Worm (Caenorhabditis elegans) whole organism, L2 larva: ENCODE data around the gene chil-6.

Source experiments
- F13H6.1 ChIP-seq: sonication (generic microtip); optimal IDR thresholded peaks from 2 replicates; lab custom pipeline; 2016; ENCODE audit warnings: missing genetic modification characterization, missing compliant biosample characterization
- R02D3.7 ChIP-seq: fragments of 150-350 bp; optimal IDR thresholded peaks from 2 replicates; lab custom pipeline; 2014; ENCODE audit warnings: missing biosample characterization, missing genetic modification characterization
- Y55F3AM.14 ChIP-seq: fragments of 200-800 bp; sonication (Bioruptor generic); optimal IDR thresholded peaks from 2 replicates; lab custom pipeline; 2018; ENCODE audit warnings: mild to moderate bottlenecking, missing genetic modification characterization, missing compliant biosample characterization
- ZK546.5 ChIP-seq: sonication (generic microtip); optimal IDR thresholded peaks from 2 replicates; lab custom pipeline; 2017; ENCODE audit warnings: missing biosample characterization, missing genetic modification characterization
- alr-1 ChIP-seq: fragments of 150-350 bp; optimal IDR thresholded peaks from 2 replicates; lab custom pipeline; 2014; ENCODE audit warnings: missing biosample characterization, missing genetic modification characterization
- ama-1 ChIP-seq: fragments of 150-350 bp; optimal IDR thresholded peaks from 2 replicates; lab custom pipeline; 2018; ENCODE audit warnings: inconsistent platforms
- blmp-1 ChIP-seq: sonication (generic microtip); optimal IDR thresholded peaks from 2 replicates; lab custom pipeline; 2017; ENCODE audit warnings: missing genetic modification characterization, mild to moderate bottlenecking, missing compliant biosample characterization, antibody characterized with exemption, moderate library complexity; ENCODE audit not compliant: insufficient read depth
- ceh-16 ChIP-seq: fragments of 150-350 bp; optimal IDR thresholded peaks from 2 replicates; lab custom pipeline; 2014; ENCODE audit warnings: missing biosample characterization, missing genetic modification characterization
- ceh-82 ChIP-seq: fragments of 150-350 bp; optimal IDR thresholded peaks from 2 replicates; lab custom pipeline; 2014; ENCODE audit warnings: missing biosample characterization, missing genetic modification characterization
- crh-2 ChIP-seq: sonication (generic microtip); optimal IDR thresholded peaks from 2 replicates; lab custom pipeline; 2017; ENCODE audit warnings: missing biosample characterization, missing genetic modification characterization
- dmd-4 ChIP-seq: sonication (generic microtip); optimal IDR thresholded peaks from 2 replicates; lab custom pipeline; 2017; ENCODE audit warnings: missing biosample characterization, missing genetic modification characterization
- egl-27 ChIP-seq: sonication (generic microtip); optimal IDR thresholded peaks from 3 replicates; lab custom pipeline; 2017; ENCODE audit warnings: missing biosample characterization, missing genetic modification reagents, missing genetic modification characterization
- elt-3 ChIP-seq: sonication (generic microtip); optimal IDR thresholded peaks from 2 replicates; lab custom pipeline; 2017; ENCODE audit warnings: missing biosample characterization, missing genetic modification characterization
- gmeb-1 ChIP-seq: fragments of 150-350 bp; optimal IDR thresholded peaks from 2 replicates; lab custom pipeline; 2014; ENCODE audit warnings: missing biosample characterization, missing genetic modification characterization
- lin-11 ChIP-seq: fragments of 150-350 bp; sonication (generic microtip); optimal IDR thresholded peaks from 2 replicates; lab custom pipeline; 2014; ENCODE audit warnings: missing biosample characterization, missing genetic modification characterization, inconsistent platforms, mixed read lengths
- lsy-2 ChIP-seq, 2 experiments: fragments of 150-350 bp in 1 of 2; sonication (generic microtip) in 1 of 2; optimal IDR thresholded peaks; 2 replicates each; lab custom pipeline; 2014 to 2017; ENCODE audit warnings: missing biosample characterization in 2 of 2, missing genetic modification characterization in 2 of 2
- mbf-1 ChIP-seq: sonication (generic microtip); optimal IDR thresholded peaks from 2 replicates; lab custom pipeline; 2017; ENCODE audit warnings: missing biosample characterization, missing genetic modification characterization
- mdl-1 ChIP-seq, 2 experiments: fragments of 150-350 bp in 1 of 2; sonication (generic microtip) in 1 of 2; optimal IDR thresholded peaks; 2 replicates each; lab custom pipeline; 2017; ENCODE audit warnings: missing biosample characterization in 2 of 2, missing genetic modification characterization in 2 of 2
- nhr-10 ChIP-seq: sonication (generic microtip); optimal IDR thresholded peaks from 2 replicates; lab custom pipeline; 2017; ENCODE audit warnings: missing biosample characterization, missing genetic modification characterization
- nhr-11 ChIP-seq: fragments of 150-350 bp; optimal IDR thresholded peaks from 2 replicates; lab custom pipeline; 2014; ENCODE audit warnings: missing biosample characterization, missing genetic modification characterization
- nhr-12 ChIP-seq: fragments of 150-350 bp; optimal IDR thresholded peaks from 2 replicates; lab custom pipeline; 2014; ENCODE audit warnings: missing biosample characterization, missing genetic modification characterization
- nhr-129 ChIP-seq: fragments of 150-350 bp; optimal IDR thresholded peaks from 2 replicates; lab custom pipeline; 2014; ENCODE audit warnings: missing biosample characterization, missing genetic modification characterization
- nhr-6 ChIP-seq: fragments of 150-350 bp; optimal IDR thresholded peaks from 2 replicates; lab custom pipeline; 2014; ENCODE audit warnings: missing biosample characterization, missing genetic modification characterization
- nhr-77 ChIP-seq: fragments of 150-350 bp; optimal IDR thresholded peaks from 2 replicates; lab custom pipeline; 2014; ENCODE audit warnings: missing biosample characterization, missing genetic modification characterization
- peb-1 ChIP-seq: fragments of 150-350 bp; optimal IDR thresholded peaks from 2 replicates; lab custom pipeline; 2014; ENCODE audit warnings: missing biosample characterization, missing genetic modification characterization
- sem-4 ChIP-seq: fragments of 150-350 bp; optimal IDR thresholded peaks from 2 replicates; lab custom pipeline; 2014; ENCODE audit warnings: missing biosample characterization, missing genetic modification reagents, missing genetic modification characterization
- skn-1 ChIP-seq: sonication (generic microtip); optimal IDR thresholded peaks from 2 replicates; lab custom pipeline; 2017; ENCODE audit warnings: missing biosample characterization, missing genetic modification characterization
- sma-9 ChIP-seq, 2 experiments: fragments of 150-350 bp in 1 of 2; sonication (generic microtip) in 1 of 2; optimal IDR thresholded peaks; 2 replicates each; lab custom pipeline; 2014 to 2016; ENCODE audit warnings: missing genetic modification characterization in 2 of 2, mild to moderate bottlenecking in 1 of 2, missing biosample characterization in 1 of 2, missing compliant biosample characterization in 1 of 2, missing genetic modification reagents in 1 of 2, moderate library complexity in 1 of 2
- snpc-4 ChIP-seq: fragments of 150-350 bp; optimal IDR thresholded peaks from 2 replicates; lab custom pipeline; 2014; ENCODE audit warnings: missing biosample characterization, missing genetic modification characterization
- unc-55 ChIP-seq: fragments of 150-350 bp; sonication (generic microtip); optimal IDR thresholded peaks from 3 replicates; lab custom pipeline; 2014; ENCODE audit warnings: missing biosample characterization, missing genetic modification reagents, missing genetic modification characterization
- zag-1 ChIP-seq: fragments of 150-350 bp; optimal IDR thresholded peaks from 2 replicates; lab custom pipeline; 2014; ENCODE audit warnings: missing biosample characterization, missing genetic modification characterization
- ztf-11 ChIP-seq: sonication (generic microtip); optimal IDR thresholded peaks from 2 replicates; lab custom pipeline; 2017; ENCODE audit warnings: missing biosample characterization, missing genetic modification characterization
- ztf-4 ChIP-seq: fragments of 150-350 bp; optimal IDR thresholded peaks from 2 replicates; lab custom pipeline; 2014; ENCODE audit warnings: missing biosample characterization, missing genetic modification characterization

chil-6 gene

ce11 chrII:9845239-9845638 is 12.5 kb downstream of the chil-6 start, which contains the start of gene chil-9:
TSS of gene chil-9 (minus strand) at chrII:9845339.
- TF ChIP-seq ceh-82 (tag; lab: Kevin White, UChicago) (no peak), nhr-6 (tag; lab: Kevin White, UChicago) (no peak), ceh-16 (tag; lab: Kevin White, UChicago) (no peak), nhr-10 (tag; lab: Kevin White, UChicago) (no peak), ama-1 (lab: Kevin White, UChicago) (no peak), sem-4 (no peak), blmp-1 (tag; lab: Kevin White, UChicago) (no peak), mbf-1 (tag; lab: Kevin White, UChicago) (no peak), ztf-4 (tag; lab: Kevin White, UChicago) (no peak), nhr-77 (tag; lab: Kevin White, UChicago) (no peak), R02D3.7 (tag; lab: Kevin White, UChicago) (no peak), dmd-4 (no peak), egl-27 (no peak), F13H6.1 (tag; lab: Kevin White, UChicago) (no peak), nhr-12 (tag; lab: Kevin White, UChicago) (no peak), crh-2 (tag; lab: Kevin White, UChicago) (no peak), unc-55 (no peak)

ce11 chrII:9841985-9842505 is 15.6 kb downstream of the chil-6 start, which contains the start of gene rnh-1.2:
TSS of gene rnh-1.2 (minus strand) at chrII:9842035.
- TF ChIP-seq sma-9 (GFP tag; optimal IDR thresholded peaks at IDR 0.05; lab: Kevin White, UChicago), result no peak
- no peak for TF ChIP-seq sma-9 (tag; optimal IDR thresholded peaks at IDR 0.05; lab: Kevin White, UChicago)
- TF ChIP-seq ceh-16 (tag; lab: Kevin White, UChicago), result no peak
- TF ChIP-seq unc-55, result no peak
- TF ChIP-seq nhr-129 (tag; lab: Kevin White, UChicago), result no peak
- no peak for TF ChIP-seq peb-1 (tag; lab: Kevin White, UChicago)
- TF ChIP-seq R02D3.7 (tag; lab: Kevin White, UChicago), result no peak

ce11 chrII:9840313-9840712 is 17.4 kb downstream of the chil-6 start, which contains the start of gene ZK938.11:
TSS of gene ZK938.11 (minus strand) at chrII:9840413.
- TF ChIP-seq Y55F3AM.14 (GFP tag; lab: Kevin White, UChicago) (no peak), sma-9 (GFP tag; optimal IDR thresholded peaks at IDR 0.05; lab: Kevin White, UChicago) (no peak), sma-9 (tag; optimal IDR thresholded peaks at IDR 0.05; lab: Kevin White, UChicago) (no peak), elt-3 (tag; lab: Kevin White, UChicago) (no peak), lsy-2 (tag; optimal IDR thresholded peaks at IDR 0.05; lab: Kevin White, UChicago) (no peak), egl-27 (no peak), ceh-16 (tag; lab: Kevin White, UChicago) (no peak), unc-55 (no peak), F13H6.1 (tag; lab: Kevin White, UChicago) (no peak), alr-1 (tag; lab: Kevin White, UChicago) (no peak)

- no peak for TF ChIP-seq ceh-82 (tag; lab: Kevin White, UChicago)
- peak; percentile 6 for TF ChIP-seq lin-11 (tag; lab: Kevin White, UChicago)
- no peak for TF ChIP-seq ZK546.5
- TF ChIP-seq ama-1 (lab: Kevin White, UChicago), result no peak
Observed at ce11 chrII:9838260-9838935, 19.3 kb downstream of the chil-6 start, which contains the start of gene arrd-4. TSS of gene arrd-4 (minus strand) at chrII:9838310.

ce11 chrII:9835958-9836357 is 21.7 kb downstream of the chil-6 start:
- TF ChIP-seq ztf-11 (tag; lab: Kevin White, UChicago) (no peak), zag-1 (no peak), lsy-2 (tag; optimal IDR thresholded peaks at IDR 0.05; lab: Kevin White, UChicago) (no peak), Y55F3AM.14 (GFP tag; lab: Kevin White, UChicago) (no peak), peb-1 (tag; lab: Kevin White, UChicago) (no peak), nhr-11 (no peak), alr-1 (tag; lab: Kevin White, UChicago) (no peak), skn-1 (tag; lab: Kevin White, UChicago) (no peak), mdl-1 (tag; optimal IDR thresholded peaks at IDR 0.05; lab: Kevin White, UChicago) (no peak), R02D3.7 (tag; lab: Kevin White, UChicago) (no peak), gmeb-1 (no peak), nhr-6 (tag; lab: Kevin White, UChicago) (no peak), snpc-4 (tag; lab: Kevin White, UChicago) (no peak), mbf-1 (tag; lab: Kevin White, UChicago) (no peak)
- TF ChIP-seq, all 48 proteins: peak for 0
